Fruit fly (Drosophila melanogaster) whole organism, embryonic: ENCODE results near the gene Dfd.

Source experiments
- Antp ChIP-seq: fragments of 200-800 bp; sonication (Bioruptor generic); optimal IDR thresholded peaks from 3 replicates; lab custom pipeline; 2016; ENCODE audit warnings: missing biosample characterization, missing genetic modification characterization
- CG10543 ChIP-seq: fragments of 200-800 bp; sonication (Bioruptor generic); optimal IDR thresholded peaks from 3 replicates; lab custom pipeline; 2017; ENCODE audit warnings: missing biosample characterization, mild to moderate bottlenecking, missing genetic modification characterization, moderate library complexity
- CG10654 ChIP-seq: fragments of 200-800 bp; sonication (Bioruptor generic); optimal IDR thresholded peaks from 2 replicates; lab custom pipeline; 2016; ENCODE audit warnings: missing biosample characterization, missing genetic modification characterization
- CG12219 ChIP-seq: fragments of 200-800 bp; sonication (Bioruptor generic); optimal IDR thresholded peaks from 3 replicates; lab custom pipeline; 2018; ENCODE audit warnings: missing biosample characterization, mild to moderate bottlenecking, missing genetic modification characterization
- CG1233 ChIP-seq: fragments of 200-800 bp; sonication (Bioruptor generic); optimal IDR thresholded peaks from 4 replicates; lab custom pipeline; 2018; ENCODE audit warnings: missing biosample characterization, mild to moderate bottlenecking, missing genetic modification characterization
- CG13123 ChIP-seq: fragments of 200-800 bp; sonication (Bioruptor generic); optimal IDR thresholded peaks from 2 replicates; lab custom pipeline; 2016; ENCODE audit warnings: missing biosample characterization, missing genetic modification characterization
- CG17186 ChIP-seq: fragments of 200-800 bp; sonication (Bioruptor generic); optimal IDR thresholded peaks from 3 replicates; lab custom pipeline; 2017; ENCODE audit warnings: missing biosample characterization, missing genetic modification reagents, missing genetic modification characterization
- CG17359 ChIP-seq: fragments of 200-800 bp; sonication (Bioruptor generic); optimal IDR thresholded peaks from 3 replicates; lab custom pipeline; 2018; ENCODE audit warnings: missing biosample characterization, mild to moderate bottlenecking, missing genetic modification characterization, moderate library complexity
- CG17612 ChIP-seq: fragments of 200-800 bp; sonication (Bioruptor generic); IDR thresholded peaks from 2 replicates; pipeline ENCODE4 v1.3.6; 2022; ENCODE audit warnings: missing biosample characterization, missing genetic modification characterization
- CG18619 ChIP-seq: fragments of 200-800 bp; sonication (Bioruptor generic); optimal IDR thresholded peaks from 3 replicates; lab custom pipeline; 2017; ENCODE audit warnings: missing biosample characterization, mild to moderate bottlenecking, missing genetic modification characterization
- CG3065 ChIP-seq: fragments of 200-800 bp; sonication (Bioruptor generic); optimal IDR thresholded peaks from 2 replicates; lab custom pipeline; 2016; ENCODE audit warnings: missing biosample characterization, missing genetic modification characterization
- CG31365 ChIP-seq: fragments of 200-800 bp; sonication (Bioruptor generic); optimal IDR thresholded peaks from 2 replicates; lab custom pipeline; 2018; ENCODE audit warnings: missing biosample characterization, mild to moderate bottlenecking, missing genetic modification characterization
- CG32767 ChIP-seq: fragments of 200-800 bp; sonication (Bioruptor generic); IDR thresholded peaks from 2 replicates; pipeline ENCODE4 v1.3.6; 2022; ENCODE audit warnings: missing biosample characterization, missing genetic modification characterization
- CG5180 ChIP-seq: fragments of 200-800 bp; sonication (Bioruptor generic); optimal IDR thresholded peaks from 3 replicates; lab custom pipeline; 2017; ENCODE audit warnings: missing biosample characterization, missing genetic modification characterization, mild to moderate bottlenecking, moderate library complexity, missing genetic modification reagents
- CG5953 ChIP-seq: fragments of 200-800 bp; sonication (Bioruptor generic); IDR thresholded peaks from 2 replicates; pipeline ENCODE4 v1.3.6; 2022; ENCODE audit warnings: missing biosample characterization, missing genetic modification characterization
- CG7556 ChIP-seq: fragments of 200-800 bp; sonication (Bioruptor generic); optimal IDR thresholded peaks from 2 replicates; lab custom pipeline; 2017; ENCODE audit warnings: missing biosample characterization, mild to moderate bottlenecking, missing genetic modification characterization
- CTCF ChIP-seq: fragments of 200-800 bp; sonication (Bioruptor generic); optimal IDR thresholded peaks from 2 replicates; lab custom pipeline; 2017; ENCODE audit warnings: missing biosample characterization, mild to moderate bottlenecking, missing genetic modification characterization, moderate library complexity
- D19A ChIP-seq: fragments of 200-800 bp; optimal IDR thresholded peaks from 3 replicates; lab custom pipeline; 2019; ENCODE audit warnings: missing biosample characterization, mild to moderate bottlenecking, missing genetic modification characterization, moderate library complexity
- Dek ChIP-seq: fragments of 200-800 bp; sonication (Bioruptor generic); optimal IDR thresholded peaks from 3 replicates; lab custom pipeline; 2019; ENCODE audit warnings: missing biosample characterization, mild to moderate bottlenecking, missing genetic modification characterization, moderate library complexity
- Elba2 ChIP-seq: fragments of 200-800 bp; sonication (Bioruptor generic); optimal IDR thresholded peaks from 3 replicates; lab custom pipeline; 2016; ENCODE audit warnings: missing biosample characterization, missing genetic modification characterization
- Hmr ChIP-seq: fragments of 200-800 bp; sonication (Bioruptor generic); optimal IDR thresholded peaks from 3 replicates; lab custom pipeline; 2017; ENCODE audit warnings: mild to moderate bottlenecking, missing biosample characterization, missing genetic modification reagents, missing genetic modification characterization
- Hr3 ChIP-seq: fragments of 200-800 bp; sonication (Bioruptor generic); optimal IDR thresholded peaks from 3 replicates; lab custom pipeline; 2016; ENCODE audit warnings: missing biosample characterization, missing genetic modification characterization
- NC2β ChIP-seq: fragments of 200-800 bp; sonication (Bioruptor generic); optimal IDR thresholded peaks from 2 replicates; lab custom pipeline; 2016; ENCODE audit warnings: missing biosample characterization, missing genetic modification characterization
- NFAT ChIP-seq: fragments of 200-800 bp; sonication (Bioruptor generic); IDR thresholded peaks from 2 replicates; pipeline ENCODE4 v1.3.6; 2022; ENCODE audit warnings: missing biosample characterization, missing genetic modification characterization
- Nf-YA ChIP-seq: fragments of 200-800 bp; sonication (Bioruptor generic); IDR thresholded peaks from 2 replicates; pipeline ENCODE4 v1.3.6; 2022; ENCODE audit warnings: missing biosample characterization, missing genetic modification characterization
- Taf1 ChIP-seq: fragments of 200-800 bp; sonication (Bioruptor generic); IDR thresholded peaks from 2 replicates; pipeline ENCODE4 v1.3.6; 2022; ENCODE audit warnings: missing biosample characterization, missing genetic modification characterization
- abd-A ChIP-seq: fragments of 200-800 bp; sonication (Bioruptor generic); optimal IDR thresholded peaks from 3 replicates; lab custom pipeline; 2019; ENCODE audit warnings: missing biosample characterization, mild to moderate bottlenecking, missing genetic modification characterization, moderate library complexity
- az2 ChIP-seq: fragments of 200-800 bp; sonication (Bioruptor generic); optimal IDR thresholded peaks from 3 replicates; lab custom pipeline; 2016; ENCODE audit warnings: missing biosample characterization, missing genetic modification characterization
- bigmax ChIP-seq: fragments of 200-800 bp; sonication (Bioruptor generic); optimal IDR thresholded peaks from 2 replicates; lab custom pipeline; 2018; ENCODE audit warnings: missing biosample characterization, mild to moderate bottlenecking, missing genetic modification characterization
- chif ChIP-seq, 2 experiments: fragments of 200-800 bp; sonication (Bioruptor generic); optimal IDR thresholded peaks; 3 replicates each; lab custom pipeline; 2016; ENCODE audit warnings: missing biosample characterization in 2 of 2, missing genetic modification characterization in 2 of 2
- da ChIP-seq: fragments of 200-800 bp; sonication (Bioruptor generic); optimal IDR thresholded peaks from 2 replicates; lab custom pipeline; 2016; ENCODE audit warnings: missing biosample characterization, missing genetic modification characterization
- dimm ChIP-seq: fragments of 200-800 bp; sonication (Bioruptor generic); IDR thresholded peaks from 2 replicates; pipeline ENCODE4 v1.3.6; 2022; ENCODE audit warnings: missing biosample characterization, missing genetic modification characterization
- dysf ChIP-seq: fragments of 200-800 bp; sonication (Bioruptor generic); IDR thresholded peaks from 3 replicates; pipeline ENCODE4 v1.3.6; 2022; ENCODE audit warnings: missing biosample characterization, missing genetic modification characterization
- esg ChIP-seq: fragments of 200-800 bp; sonication (Bioruptor generic); conservative IDR thresholded peaks from 2 replicates; pipeline ENCODE4 v1.3.6; 2022; ENCODE audit warnings: missing biosample characterization, missing genetic modification characterization
- eve ChIP-seq, 2 experiments: fragments of >200 bp; optimal IDR thresholded peaks; 2 replicates each; lab custom pipeline; 2017; ENCODE audit warnings: missing biosample characterization in 2 of 2, missing genetic modification characterization in 2 of 2
- fd64A ChIP-seq: fragments of 200-800 bp; sonication (Bioruptor generic); optimal IDR thresholded peaks from 3 replicates; lab custom pipeline; 2018; ENCODE audit warnings: missing biosample characterization, mild to moderate bottlenecking, missing genetic modification characterization
- fru ChIP-seq: fragments of >200 bp; optimal IDR thresholded peaks from 2 replicates; lab custom pipeline; 2017
- inv ChIP-seq: fragments of 200-800 bp; sonication (Bioruptor generic); IDR thresholded peaks from 2 replicates; pipeline ENCODE4 v1.3.6; 2022; ENCODE audit warnings: missing biosample characterization, missing genetic modification characterization; ENCODE audit not compliant: partially characterized antibody
- knrl ChIP-seq: fragments of 200-800 bp; sonication (Bioruptor generic); IDR thresholded peaks from 3 replicates; pipeline ENCODE4 v1.3.6; 2022; ENCODE audit warnings: missing biosample characterization, missing genetic modification characterization; ENCODE audit not compliant: partially characterized antibody
- lov ChIP-seq, 2 experiments: fragments of 200-800 bp in 1 of 2; fragments of >200 bp in 1 of 2; sonication (Bioruptor generic) in 1 of 2; IDR thresholded peaks in 1 of 2; optimal IDR thresholded peaks in 1 of 2; 2 replicates in 1 of 2; 3 replicates in 1 of 2; pipeline versions ENCODE4 v1.3.6 to Lab custom; 2017 to 2022; ENCODE audit warnings: missing biosample characterization in 1 of 2, missing genetic modification characterization in 1 of 2
- maf-S ChIP-seq: fragments of 200-800 bp; sonication (Bioruptor generic); optimal IDR thresholded peaks from 2 replicates; lab custom pipeline; 2016; ENCODE audit warnings: missing biosample characterization, missing genetic modification characterization
- nerfin-1 ChIP-seq: fragments of 200-800 bp; sonication (Bioruptor generic); optimal IDR thresholded peaks from 3 replicates; lab custom pipeline; 2019; ENCODE audit warnings: missing biosample characterization, mild to moderate bottlenecking, missing genetic modification characterization, moderate library complexity
- ranshi ChIP-seq: fragments of 200-800 bp; sonication (Bioruptor generic); IDR thresholded peaks from 2 replicates; pipeline ENCODE4 v1.3.6; 2022; ENCODE audit warnings: missing biosample characterization, missing genetic modification characterization
- run ChIP-seq: fragments of 200-800 bp; sonication (Bioruptor generic); optimal IDR thresholded peaks from 3 replicates; lab custom pipeline; 2018; ENCODE audit warnings: missing biosample characterization, mild to moderate bottlenecking, missing genetic modification characterization
- shn ChIP-seq: fragments of 200-800 bp; sonication (Bioruptor generic); optimal IDR thresholded peaks from 3 replicates; lab custom pipeline; 2016; ENCODE audit warnings: missing biosample characterization, missing genetic modification characterization
- sqz ChIP-seq: fragments of 200-800 bp; sonication (Bioruptor generic); optimal IDR thresholded peaks from 3 replicates; lab custom pipeline; 2018; ENCODE audit warnings: missing biosample characterization, mild to moderate bottlenecking, missing genetic modification characterization
- unpg ChIP-seq: fragments of 200-800 bp; sonication (Bioruptor generic); optimal IDR thresholded peaks from 3 replicates; lab custom pipeline; 2018; ENCODE audit warnings: missing biosample characterization, mild to moderate bottlenecking, missing genetic modification characterization, moderate library complexity
- vnd ChIP-seq: fragments of 200-800 bp; sonication (Bioruptor generic); IDR thresholded peaks from 3 replicates; pipeline ENCODE4 v1.3.6; 2022; ENCODE audit warnings: missing biosample characterization, missing genetic modification characterization; ENCODE audit not compliant: partially characterized antibody
- wdn ChIP-seq: fragments of 200-800 bp; sonication (Bioruptor generic); IDR thresholded peaks from 2 replicates; pipeline ENCODE4 v1.3.6; 2022; ENCODE audit warnings: missing biosample characterization, missing genetic modification characterization

Gene Dfd

DNA sequence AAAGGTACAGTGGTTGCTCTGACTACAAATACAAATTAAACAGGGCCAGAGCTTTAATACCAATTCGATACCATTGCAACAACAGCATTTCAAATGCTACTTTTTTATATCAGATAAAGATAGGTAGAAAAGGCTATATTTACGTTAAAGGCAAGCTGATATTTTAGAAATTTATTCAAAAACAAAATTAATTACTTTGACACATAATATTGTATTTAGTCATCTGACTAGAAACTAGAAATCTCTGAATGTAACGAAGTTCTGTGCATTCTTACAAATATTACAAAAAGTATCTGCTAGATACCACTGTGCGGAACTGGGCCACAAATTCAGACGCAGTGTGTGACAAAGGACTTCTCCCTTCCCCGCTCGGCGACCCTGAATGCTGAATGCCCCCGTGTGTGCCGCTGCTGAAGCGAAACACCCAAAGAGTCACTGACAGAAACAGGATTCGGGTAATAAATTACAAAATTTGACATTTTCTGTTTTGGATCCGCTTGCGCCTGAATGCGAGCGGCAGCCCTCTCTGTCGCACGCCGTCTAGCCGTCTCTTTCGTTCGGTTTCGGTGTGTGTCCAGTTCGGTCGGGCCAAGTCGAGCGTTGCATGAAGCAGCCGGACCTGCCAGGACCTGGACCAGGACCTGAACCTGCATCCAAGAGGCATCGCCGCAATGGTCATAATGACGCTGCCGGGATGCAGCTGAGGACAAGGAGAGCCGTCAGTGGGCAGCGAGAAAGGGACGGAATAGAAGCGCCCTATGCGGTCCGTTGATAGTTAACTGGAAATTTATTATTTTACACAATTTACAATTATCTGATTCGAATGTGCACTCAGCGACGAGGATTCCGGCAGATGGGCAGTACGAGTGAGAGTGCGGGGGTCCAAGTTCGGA lies 30.6 kb upstream of the Dfd start (continued):
- TF ChIP-seq abd-A (peak; percentile 7), CG5180 (GFP tag; lab: Kevin White, UChicago) (peak; percentile 29), Nf-YA (GFP tag; lab: Robert Waterston, UW) (no peak), Antp (GFP tag; lab: Kevin White, UChicago) (no peak), run (no peak), CG18619 (GFP tag; lab: Kevin White, UChicago) (peak; percentile 24), inv (no peak), dimm (GFP tag; lab: Robert Waterston, UW) (no peak), CG10543 (GFP tag; lab: Kevin White, UChicago) (peak; percentile 18), wdn (GFP tag; lab: Robert Waterston, UW) (no peak), NC2β (GFP tag; lab: Kevin White, UChicago) (no peak), eve (GFP tag; optimal IDR thresholded peaks at IDR 0.05; lab: Kevin White, UChicago) (peak in 1 of 2 experiments; percentile 74), maf-S (no peak), fd64A (no peak), Hmr (GFP tag; lab: Kevin White, UChicago) (peak; percentile 21), CG31365 (tag; lab: Kevin White, UChicago) (no peak), CG13123 (GFP tag; lab: Kevin White, UChicago) (no peak), CG7556 (GFP tag; lab: Kevin White, UChicago) (peak; percentile 74), knrl (GFP tag; lab: Robert Waterston, UW) (no peak), az2 (GFP tag; lab: Kevin White, UChicago) (peak; percentile 54), NFAT (no peak), CG17612 (GFP tag; lab: Robert Waterston, UW) (no peak), CG10654 (GFP tag; lab: Kevin White, UChicago) (no peak), dysf (0 out of 3 replicates have a peak, but pooled peaks have one; percentile 35), CTCF (GFP tag; lab: Kevin White, UChicago) (no peak), CG1233 (GFP tag; lab: Kevin White, UChicago) (peak; percentile 42), fru (lab: Kevin White, UChicago) (no peak), nerfin-1 (tag; lab: Kevin White, UChicago) (peak; percentile 22), sqz (GFP tag; lab: Kevin White, UChicago) (no peak), CG32767 (GFP tag; lab: Robert Waterston, UW) (no peak), CG17359 (tag; lab: Kevin White, UChicago) (peak; percentile 28), da (GFP tag; lab: Kevin White, UChicago) (no peak), shn (GFP tag; lab: Kevin White, UChicago) (no peak), ranshi (GFP tag; lab: Robert Waterston, UW) (no peak), bigmax (GFP tag; lab: Kevin White, UChicago) (no peak), CG5953 (GFP tag; lab: Robert Waterston, UW) (no peak), vnd (GFP tag; lab: Robert Waterston, UW) (no peak), CG12219 (GFP tag; lab: Kevin White, UChicago) (peak; percentile 18), Dek (no peak), CG3065 (GFP tag; lab: Kevin White, UChicago) (no peak), lov (optimal IDR thresholded peaks at IDR 0.05; lab: Kevin White, UChicago) (no peak), lov (GFP tag; IDR thresholded peaks at IDR 0.05; lab: Robert Waterston, UW) (no peak), unpg (peak; percentile 14), Hr3 (GFP tag; lab: Kevin White, UChicago) (peak; percentile 36), D19A (tag; lab: Kevin White, UChicago) (peak; percentile 38), Elba2 (GFP tag; lab: Kevin White, UChicago) (no peak), esg (GFP tag; lab: Robert Waterston, UW) (0 out of 2 replicates have a peak, but pooled peaks have one; percentile 16), chif (GFP tag; optimal IDR thresholded peaks at IDR 0.05; lab: Kevin White, UChicago) (peak in 1 of 2 experiments; percentile 48), CG17186 (GFP tag; lab: Kevin White, UChicago) (no peak), Taf1 (no peak)
